Fruit fly (Drosophila melanogaster) whole organism, embryonic: ENCODE data around the gene Vps37B.
A peak's percentile ranks its signal among the peaks of the same experiment; 100 is the strongest.

ENCODE experiments used
- Ada2b ChIP-seq: fragments of 200-800 bp; sonication (Bioruptor generic); IDR thresholded peaks from 2 replicates; pipeline ENCODE4 v1.3.6; 2022; ENCODE audit warnings: missing biosample characterization, missing genetic modification characterization
- Antp ChIP-seq: fragments of 200-800 bp; sonication (Bioruptor generic); optimal IDR thresholded peaks from 3 replicates; lab custom pipeline; 2016; ENCODE audit warnings: missing biosample characterization, missing genetic modification characterization
- Blimp-1 ChIP-seq: fragments of 200-800 bp; sonication (Bioruptor generic); optimal IDR thresholded peaks from 3 replicates; lab custom pipeline; 2018; ENCODE audit warnings: missing biosample characterization, missing genetic modification characterization, mild to moderate bottlenecking, moderate library complexity, missing genetic modification reagents
- Bteb2 ChIP-seq: fragments of 200-800 bp; sonication (Bioruptor generic); optimal IDR thresholded peaks from 2 replicates; lab custom pipeline; 2016; ENCODE audit warnings: missing biosample characterization, missing genetic modification characterization
- CG10209 ChIP-seq: fragments of 200-800 bp; sonication (Bioruptor generic); optimal IDR thresholded peaks from 3 replicates; lab custom pipeline; 2017; ENCODE audit warnings: missing biosample characterization, mild to moderate bottlenecking, missing genetic modification characterization, missing genetic modification reagents
- CG10543 ChIP-seq: fragments of 200-800 bp; sonication (Bioruptor generic); optimal IDR thresholded peaks from 3 replicates; lab custom pipeline; 2017; ENCODE audit warnings: missing biosample characterization, mild to moderate bottlenecking, missing genetic modification characterization, moderate library complexity
- CG11504 ChIP-seq: fragments of 200-800 bp; sonication (Bioruptor generic); optimal IDR thresholded peaks from 3 replicates; lab custom pipeline; 2019; ENCODE audit warnings: missing biosample characterization, mild to moderate bottlenecking, missing genetic modification characterization, moderate library complexity
- CG15269 ChIP-seq: fragments of 200-800 bp; sonication (Bioruptor generic); optimal IDR thresholded peaks from 2 replicates; lab custom pipeline; 2018; ENCODE audit warnings: missing biosample characterization, mild to moderate bottlenecking, missing genetic modification characterization, moderate library complexity
- CG17359 ChIP-seq: fragments of 200-800 bp; sonication (Bioruptor generic); optimal IDR thresholded peaks from 3 replicates; lab custom pipeline; 2018; ENCODE audit warnings: missing biosample characterization, mild to moderate bottlenecking, missing genetic modification characterization, moderate library complexity
- CG17361 ChIP-seq: fragments of 200-800 bp; sonication (Bioruptor generic); IDR thresholded peaks from 3 replicates; pipeline ENCODE4 v1.3.6; 2022; ENCODE audit warnings: missing biosample characterization, missing genetic modification characterization
- CG30403 ChIP-seq: fragments of 200-800 bp; sonication (Bioruptor generic); optimal IDR thresholded peaks from 3 replicates; lab custom pipeline; 2016; ENCODE audit warnings: missing biosample characterization, missing genetic modification characterization
- CG31224 ChIP-seq: fragments of 200-800 bp; sonication (Bioruptor generic); IDR thresholded peaks from 2 replicates; pipeline ENCODE4 v1.3.6; 2022; ENCODE audit warnings: missing biosample characterization, missing genetic modification characterization
- CG3407 ChIP-seq: fragments of 200-800 bp; sonication (Bioruptor generic); optimal IDR thresholded peaks from 2 replicates; lab custom pipeline; 2018; ENCODE audit warnings: missing biosample characterization, mild to moderate bottlenecking, missing genetic modification characterization
- CG3995 ChIP-seq: fragments of 200-800 bp; sonication (Bioruptor generic); optimal IDR thresholded peaks from 3 replicates; lab custom pipeline; 2016; ENCODE audit warnings: missing biosample characterization, missing genetic modification characterization
- CG4424 ChIP-seq: fragments of 200-800 bp; sonication (Bioruptor generic); optimal IDR thresholded peaks from 3 replicates; lab custom pipeline; 2016; ENCODE audit warnings: missing biosample characterization, missing genetic modification characterization
- CG5245 ChIP-seq: fragments of 200-800 bp; sonication (Bioruptor generic); optimal IDR thresholded peaks from 3 replicates; lab custom pipeline; 2016; ENCODE audit warnings: missing biosample characterization, missing genetic modification characterization
- CG5953 ChIP-seq: fragments of 200-800 bp; sonication (Bioruptor generic); IDR thresholded peaks from 2 replicates; pipeline ENCODE4 v1.3.6; 2022; ENCODE audit warnings: missing biosample characterization, missing genetic modification characterization
- CG6175 ChIP-seq: fragments of 200-800 bp; sonication (Bioruptor generic); IDR thresholded peaks from 3 replicates; pipeline ENCODE4 v1.3.6; 2022; ENCODE audit warnings: missing biosample characterization, missing genetic modification characterization
- CG7786 ChIP-seq: fragments of 200-800 bp; sonication (Bioruptor generic); optimal IDR thresholded peaks from 2 replicates; lab custom pipeline; 2016; ENCODE audit warnings: missing biosample characterization, missing genetic modification characterization
- CG8388 ChIP-seq: fragments of 200-800 bp; sonication (Bioruptor generic); optimal IDR thresholded peaks from 2 replicates; lab custom pipeline; 2019; ENCODE audit warnings: missing biosample characterization, mild to moderate bottlenecking, missing genetic modification characterization, moderate library complexity
- Dip3 ChIP-seq: fragments of 200-800 bp; sonication (Bioruptor generic); optimal IDR thresholded peaks from 3 replicates; lab custom pipeline; 2016; ENCODE audit warnings: missing biosample characterization, missing genetic modification characterization
- Drgx ChIP-seq: fragments of 200-800 bp; sonication (Bioruptor generic); IDR thresholded peaks from 2 replicates; pipeline ENCODE4 v1.3.6; 2022; ENCODE audit warnings: missing biosample characterization, missing genetic modification characterization
- Fer1 ChIP-seq: fragments of 200-800 bp; sonication (Bioruptor generic); optimal IDR thresholded peaks from 2 replicates; lab custom pipeline; 2017; ENCODE audit warnings: missing biosample characterization, mild to moderate bottlenecking, missing genetic modification characterization
- H2.0 ChIP-seq: fragments of 200-800 bp; sonication (Bioruptor generic); IDR thresholded peaks from 2 replicates; pipeline ENCODE4 v1.3.6; 2022; ENCODE audit warnings: missing biosample characterization, missing genetic modification characterization
- Ravus ChIP-seq: fragments of 200-800 bp; sonication (Bioruptor generic); IDR thresholded peaks from 2 replicates; pipeline ENCODE4 v1.3.6; 2022; ENCODE audit warnings: missing biosample characterization, missing genetic modification characterization
- Scr ChIP-seq: fragments of 200-800 bp; sonication (Bioruptor generic); IDR thresholded peaks from 2 replicates; pipeline ENCODE4 v1.3.6; 2022; ENCODE audit warnings: missing biosample characterization, missing genetic modification characterization; ENCODE audit not compliant: partially characterized antibody
- Ssrp ChIP-seq: fragments of 200-800 bp; sonication (Bioruptor generic); optimal IDR thresholded peaks from 2 replicates; lab custom pipeline; 2018; ENCODE audit warnings: missing biosample characterization, mild to moderate bottlenecking, missing genetic modification characterization, moderate library complexity
- Xrp1 ChIP-seq: fragments of 200-800 bp; sonication (Bioruptor generic); IDR thresholded peaks from 2 replicates; pipeline ENCODE4 v1.3.6; 2022; ENCODE audit warnings: missing biosample characterization, missing genetic modification characterization
- ara ChIP-seq: fragments of 200-800 bp; sonication (Bioruptor generic); IDR thresholded peaks from 2 replicates; pipeline ENCODE4 v1.3.6; 2022; ENCODE audit warnings: missing biosample characterization, missing genetic modification characterization
- bab2 ChIP-seq: fragments of 200-800 bp; sonication (Bioruptor generic); optimal IDR thresholded peaks from 2 replicates; lab custom pipeline; 2016; ENCODE audit warnings: missing biosample characterization, missing genetic modification characterization
- dati ChIP-seq: fragments of 200-800 bp; sonication (Bioruptor generic); IDR thresholded peaks from 2 replicates; pipeline ENCODE4 v1.3.6; 2022; ENCODE audit warnings: missing biosample characterization, missing genetic modification characterization
- dpn ChIP-seq, 2 experiments: fragments of 200-800 bp; sonication (Bioruptor generic); optimal IDR thresholded peaks; 3 replicates each; lab custom pipeline; 2016; ENCODE audit warnings: missing biosample characterization in 2 of 2, missing genetic modification characterization in 2 of 2
- exex ChIP-seq: fragments of 200-800 bp; sonication (Bioruptor generic); optimal IDR thresholded peaks from 4 replicates; lab custom pipeline; 2018; ENCODE audit warnings: missing biosample characterization, mild to moderate bottlenecking, missing genetic modification characterization, moderate library complexity
- eyg ChIP-seq: fragments of 200-800 bp; sonication (Bioruptor generic); optimal IDR thresholded peaks from 3 replicates; lab custom pipeline; 2016; ENCODE audit warnings: missing biosample characterization, missing genetic modification characterization
- hkb ChIP-seq, 2 experiments: fragments of 200-800 bp in 1 of 2; fragments of >200 bp in 1 of 2; sonication (Bioruptor generic) in 1 of 2; IDR thresholded peaks in 1 of 2; optimal IDR thresholded peaks in 1 of 2; 2 replicates each; pipeline versions ENCODE4 v1.3.6 to Lab custom; 2017 to 2022; ENCODE audit warnings: missing biosample characterization in 1 of 2, missing genetic modification characterization in 1 of 2
- lilli ChIP-seq: fragments of 200-800 bp; sonication (Bioruptor generic); optimal IDR thresholded peaks from 3 replicates; lab custom pipeline; 2016; ENCODE audit warnings: missing biosample characterization, missing genetic modification characterization
- lov ChIP-seq, 2 experiments: fragments of 200-800 bp in 1 of 2; fragments of >200 bp in 1 of 2; sonication (Bioruptor generic) in 1 of 2; IDR thresholded peaks in 1 of 2; optimal IDR thresholded peaks in 1 of 2; 2 replicates in 1 of 2; 3 replicates in 1 of 2; pipeline versions ENCODE4 v1.3.6 to Lab custom; 2017 to 2022; ENCODE audit warnings: missing biosample characterization in 1 of 2, missing genetic modification characterization in 1 of 2
- p53 ChIP-seq: fragments of 200-800 bp; sonication (Bioruptor generic); optimal IDR thresholded peaks from 2 replicates; lab custom pipeline; 2016; ENCODE audit warnings: missing biosample characterization, missing genetic modification characterization
- pho ChIP-seq: fragments of 200-800 bp; sonication (Bioruptor generic); optimal IDR thresholded peaks from 2 replicates; lab custom pipeline; 2016; ENCODE audit warnings: missing biosample characterization, missing genetic modification characterization
- row ChIP-seq: fragments of 200-800 bp; sonication (Bioruptor generic); IDR thresholded peaks from 3 replicates; pipeline ENCODE4 v1.3.6; 2022; ENCODE audit warnings: missing biosample characterization, missing genetic modification characterization
- salm ChIP-seq: fragments of 200-800 bp; sonication (Bioruptor generic); optimal IDR thresholded peaks from 2 replicates; lab custom pipeline; 2018; ENCODE audit warnings: missing biosample characterization, mild to moderate bottlenecking, missing genetic modification characterization
- sens-2 ChIP-seq: fragments of 200-800 bp; sonication (Bioruptor generic); IDR thresholded peaks from 2 replicates; pipeline ENCODE4 v1.3.6; 2022; ENCODE audit warnings: missing biosample characterization, missing genetic modification characterization
- seq ChIP-seq: fragments of 200-800 bp; sonication (Bioruptor generic); IDR thresholded peaks from 2 replicates; pipeline ENCODE4 v1.3.6; 2022; ENCODE audit warnings: missing biosample characterization, missing genetic modification characterization
- sqz ChIP-seq: fragments of 200-800 bp; sonication (Bioruptor generic); optimal IDR thresholded peaks from 3 replicates; lab custom pipeline; 2018; ENCODE audit warnings: missing biosample characterization, mild to moderate bottlenecking, missing genetic modification characterization
- tgo ChIP-seq: fragments of 200-800 bp; sonication (Bioruptor generic); IDR thresholded peaks from 3 replicates; pipeline ENCODE4 v1.3.6; 2022; ENCODE audit warnings: missing biosample characterization, missing genetic modification characterization
- tio ChIP-seq: fragments of 200-800 bp; sonication (Bioruptor generic); optimal IDR thresholded peaks from 2 replicates; lab custom pipeline; 2017; ENCODE audit warnings: missing biosample characterization, missing genetic modification characterization, inconsistent platforms
- twi ChIP-seq: fragments of 200-800 bp; optimal IDR thresholded peaks from 2 replicates; lab custom pipeline; 2019; ENCODE audit warnings: missing biosample characterization, mild to moderate bottlenecking, missing genetic modification characterization, moderate library complexity
- wor ChIP-seq: fragments of 200-800 bp; sonication (Bioruptor generic); IDR thresholded peaks from 2 replicates; pipeline ENCODE4 v1.3.6; 2022; ENCODE audit warnings: missing biosample characterization, missing genetic modification characterization
- zfh1 ChIP-seq: fragments of 200-800 bp; sonication (Bioruptor generic); IDR thresholded peaks from 3 replicates; pipeline ENCODE4 v1.3.6; 2022; ENCODE audit warnings: missing biosample characterization, missing genetic modification characterization
- zfh2 ChIP-seq: fragments of 200-800 bp; sonication (Bioruptor generic); optimal IDR thresholded peaks from 2 replicates; lab custom pipeline; 2016; ENCODE audit warnings: missing biosample characterization, missing genetic modification characterization

The Vps37B gene

dm6 chr3R:5250530-5251242, 24.7 kb downstream of the Vps37B start (continued):
- TF ChIP-seq CG17359 (tag; lab: Kevin White, UChicago) (peak; percentile 21), Antp (GFP tag; lab: Kevin White, UChicago) (peak; percentile 41), CG5245 (GFP tag; lab: Kevin White, UChicago) (peak; percentile 3), hkb (optimal IDR thresholded peaks at IDR 0.05; lab: Kevin White, UChicago) (no peak), hkb (GFP tag; IDR thresholded peaks at IDR 0.05; lab: Robert Waterston, UW) (peak; percentile 34; the same call in 1 of the 2 replicates), CG11504 (tag; lab: Kevin White, UChicago) (peak; percentile 5), CG4424 (GFP tag; lab: Kevin White, UChicago) (peak; percentile 7), tio (GFP tag; lab: Kevin White, UChicago) (peak; percentile 20), zfh2 (GFP tag; lab: Kevin White, UChicago) (peak; percentile 24), Scr (GFP tag; lab: Robert Waterston, UW) (no peak), dpn (GFP tag; optimal IDR thresholded peaks at IDR 0.05; lab: Kevin White, UChicago) (peak; percentile 11 to 21), CG15269 (tag; lab: Kevin White, UChicago) (peak; percentile 26), ara (GFP tag; lab: Robert Waterston, UW) (peak; percentile 37; the same call in 1 of the 2 replicates), Drgx (peak; percentile 46), CG5953 (no peak), sens-2 (GFP tag; lab: Robert Waterston, UW) (no peak), H2.0 (0 out of 2 replicates have a peak, but pooled peaks have one; percentile 11), CG30403 (peak; percentile 1), Dip3 (peak; percentile 5), row (GFP tag; lab: Robert Waterston, UW) (peak; percentile 35), Ada2b (GFP tag; lab: Robert Waterston, UW) (0 out of 2 replicates have a peak, but pooled peaks have one; percentile 10), sqz (GFP tag; lab: Kevin White, UChicago) (peak; percentile 27), tgo (GFP tag; lab: Robert Waterston, UW) (peak; percentile 25; the same call in 2 of the 3 replicates), eyg (peak; percentile 2), Xrp1 (peak; percentile 21; the same call in 1 of the 2 replicates), lov (optimal IDR thresholded peaks at IDR 0.05; lab: Kevin White, UChicago) (no peak), lov (GFP tag; IDR thresholded peaks at IDR 0.05; lab: Robert Waterston, UW) (no peak), lilli (GFP tag; lab: Kevin White, UChicago) (peak; percentile 13), CG7786 (GFP tag; lab: Kevin White, UChicago) (peak; percentile 22), pho (peak; percentile 9), salm (no peak), dati (GFP tag; lab: Robert Waterston, UW) (no peak), CG3995 (GFP tag; lab: Kevin White, UChicago) (no peak), CG3407 (no peak)

dm6 chr3R:5251243-5251865, 25.4 kb downstream of the Vps37B start, which contains the start of gene CtsF:
Gene CtsF, minus strand, starts transcription at chr3R:5251745.
- no peak for TF ChIP-seq exex (tag; lab: Kevin White, UChicago)
- no peak for TF ChIP-seq wor (GFP tag; lab: Robert Waterston, UW)
- no peak for TF ChIP-seq CG8388
- peak; percentile 64 for TF ChIP-seq CG10543
- no peak for TF ChIP-seq Ssrp
- no peak for TF ChIP-seq Ravus
- no peak for TF ChIP-seq Bteb2 (GFP tag; lab: Kevin White, UChicago)
- TF ChIP-seq CG6175 (GFP tag; lab: Robert Waterston, UW), result peak; percentile 75; the same call in 1 of the 3 replicates
- TF ChIP-seq CG10209, result no peak
- no peak for TF ChIP-seq Blimp-1 (GFP tag; lab: Kevin White, UChicago)
- TF ChIP-seq zfh1 (GFP tag; lab: Robert Waterston, UW), result no peak
- TF ChIP-seq Fer1 (GFP tag; lab: Kevin White, UChicago), result peak; percentile 68
- no peak for TF ChIP-seq bab2
- TF ChIP-seq seq (GFP tag; lab: Robert Waterston, UW), result no peak
- peak; percentile 49; the same call in 1 of the 3 replicates for TF ChIP-seq CG17361
- peak; percentile 0 for TF ChIP-seq p53 (GFP tag; lab: Kevin White, UChicago)
- no peak for TF ChIP-seq CG31224
- no peak for TF ChIP-seq twi (tag; lab: Kevin White, UChicago)
